Worm (Caenorhabditis elegans) whole organism, L3 larva: ENCODE results near the gene ZK930.7.

Source experiments
- ZK546.5 ChIP-seq: sonication (generic microtip); optimal IDR thresholded peaks from 2 replicates; lab custom pipeline; 2017; ENCODE audit warnings: missing biosample characterization, missing genetic modification characterization
- ceh-82 ChIP-seq: fragments of 150-350 bp; optimal IDR thresholded peaks from 2 replicates; lab custom pipeline; 2014; ENCODE audit warnings: missing biosample characterization, missing genetic modification characterization
- elt-3 ChIP-seq, 3 experiments: fragments of 150-350 bp in 1 of 3; sonication (generic microtip) in 2 of 3; optimal IDR thresholded peaks; 2 replicates in 2 of 3; 4 replicates in 1 of 3; lab custom pipeline; 2014 to 2017; ENCODE audit warnings: missing biosample characterization in 3 of 3, missing genetic modification characterization in 3 of 3
- fkh-2 ChIP-seq: fragments of 150-350 bp; optimal IDR thresholded peaks from 2 replicates; lab custom pipeline; 2014; ENCODE audit warnings: missing biosample characterization, missing genetic modification reagents, missing genetic modification characterization
- lin-15B ChIP-seq: fragments of 150-350 bp; optimal IDR thresholded peaks from 2 replicates; lab custom pipeline; 2014; ENCODE audit warnings: missing biosample characterization, missing genetic modification characterization
- lin-39 ChIP-seq: fragments of 150-350 bp; optimal IDR thresholded peaks from 2 replicates; lab custom pipeline; 2018; ENCODE audit warnings: missing biosample characterization, missing genetic modification reagents, missing genetic modification characterization
- mdl-1 ChIP-seq: fragments of 150-350 bp; optimal IDR thresholded peaks from 2 replicates; lab custom pipeline; 2014; ENCODE audit warnings: missing biosample characterization, missing genetic modification characterization
- nhr-11 ChIP-seq: fragments of 150-350 bp; optimal IDR thresholded peaks from 2 replicates; lab custom pipeline; 2014; ENCODE audit warnings: missing biosample characterization, missing genetic modification characterization
- nhr-237 ChIP-seq: fragments of 150-350 bp; optimal IDR thresholded peaks from 2 replicates; lab custom pipeline; 2014; ENCODE audit warnings: missing biosample characterization, missing genetic modification characterization
- nhr-25 ChIP-seq: sonication (generic microtip); optimal IDR thresholded peaks from 2 replicates; lab custom pipeline; 2017; ENCODE audit warnings: missing biosample characterization, missing genetic modification characterization
- pha-4 ChIP-seq: fragments of 150-350 bp; optimal IDR thresholded peaks from 2 replicates; lab custom pipeline; 2014; ENCODE audit warnings: missing biosample characterization, missing genetic modification reagents, missing genetic modification characterization
- pqm-1 ChIP-seq: fragments of 150-350 bp; optimal IDR thresholded peaks from 2 replicates; lab custom pipeline; 2017; ENCODE audit warnings: missing biosample characterization, missing genetic modification characterization, inconsistent platforms
- skn-1 ChIP-seq: fragments of 150-350 bp; optimal IDR thresholded peaks from 2 replicates; lab custom pipeline; 2014; ENCODE audit warnings: missing biosample characterization, missing genetic modification characterization
- unc-62 ChIP-seq: fragments of 150-350 bp; sonication (generic microtip); optimal IDR thresholded peaks from 4 replicates; lab custom pipeline; 2014; ENCODE audit warnings: missing biosample characterization, missing genetic modification reagents, missing genetic modification characterization

DNA sequence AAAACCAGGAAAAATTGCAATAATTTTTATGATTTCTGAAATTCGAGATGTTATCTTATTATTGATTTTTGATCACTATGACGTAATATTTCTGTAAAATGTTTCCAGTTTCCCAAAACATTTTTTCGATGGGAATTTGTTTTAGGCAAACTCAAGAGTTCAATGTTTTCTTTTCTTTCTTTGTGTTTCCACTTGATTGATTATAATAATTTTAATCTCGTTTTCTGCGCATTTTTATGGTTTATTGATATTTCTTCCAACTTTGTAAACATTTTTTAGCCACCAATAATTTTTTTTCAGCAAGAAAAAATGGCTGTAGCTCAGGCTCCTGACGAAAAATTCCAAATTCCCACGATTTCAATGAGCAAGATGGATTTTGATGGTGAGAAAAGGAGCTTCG lies 39.8 kb downstream of the ZK930.7 start, which contains the start of gene W03C9.6:
- no peak for TF ChIP-seq nhr-11 (tag; lab: Kevin White, UChicago)
- no peak for TF ChIP-seq pqm-1 (tag; lab: Kevin White, UChicago)
- TF ChIP-seq pha-4 (tag; lab: Kevin White, UChicago) = no peak
- no peak for TF ChIP-seq elt-3 (tag; optimal IDR thresholded peaks at IDR 0.05; lab: Kevin White, UChicago)
- TF ChIP-seq fkh-2 = no peak
- no peak for TF ChIP-seq nhr-25 (tag; lab: Kevin White, UChicago)
- no peak for TF ChIP-seq unc-62
- no peak for TF ChIP-seq ceh-82 (tag; lab: Kevin White, UChicago)
- no peak for TF ChIP-seq mdl-1
- no peak for TF ChIP-seq lin-39 (tag; lab: Kevin White, UChicago)
- no peak for TF ChIP-seq skn-1
- no peak for TF ChIP-seq ZK546.5 (tag; lab: Kevin White, UChicago)
- no peak for TF ChIP-seq lin-15B
- no peak for TF ChIP-seq nhr-237 (tag; lab: Kevin White, UChicago)
